Worm (Caenorhabditis elegans) whole organism, mixed stage, embryonic: ENCODE data around the gene jun-1.

Experiments
- ces-1 ChIP-seq: fragments of 150-350 bp; optimal IDR thresholded peaks from 2 replicates; lab custom pipeline; 2014; ENCODE audit warnings: missing biosample characterization, missing genetic modification reagents, missing genetic modification characterization
- cnd-1 ChIP-seq: fragments of 200-800 bp; sonication (Bioruptor generic); optimal IDR thresholded peaks from 2 replicates; lab custom pipeline; 2018; ENCODE audit warnings: mild to moderate bottlenecking, missing genetic modification characterization, missing compliant biosample characterization
- ham-2 ChIP-seq: fragments of 200-800 bp; sonication (Bioruptor generic); optimal IDR thresholded peaks from 2 replicates; lab custom pipeline; 2018; ENCODE audit warnings: mild to moderate bottlenecking, missing genetic modification characterization, missing compliant biosample characterization
- lin-13 ChIP-seq: fragments of 150-350 bp; optimal IDR thresholded peaks from 2 replicates; lab custom pipeline; 2014; ENCODE audit warnings: missing biosample characterization, missing genetic modification characterization
- mls-2 ChIP-seq: sonication (generic microtip); optimal IDR thresholded peaks from 2 replicates; lab custom pipeline; 2016; ENCODE audit warnings: mild to moderate bottlenecking, missing genetic modification characterization, moderate library complexity, missing compliant biosample characterization
- nhr-12 ChIP-seq: fragments of 150-350 bp; optimal IDR thresholded peaks from 2 replicates; lab custom pipeline; 2014; ENCODE audit warnings: missing biosample characterization, missing genetic modification characterization
- pha-4 ChIP-seq: fragments of 150-350 bp; optimal IDR thresholded peaks from 2 replicates; lab custom pipeline; 2018; ENCODE audit warnings: missing biosample characterization, missing genetic modification reagents, missing genetic modification characterization
- unc-39 ChIP-seq: fragments of 150-350 bp; optimal IDR thresholded peaks from 2 replicates; lab custom pipeline; 2014; ENCODE audit warnings: missing biosample characterization, missing genetic modification characterization
- ztf-11 ChIP-seq: fragments of 150-350 bp; optimal IDR thresholded peaks from 2 replicates; lab custom pipeline; 2014; ENCODE audit warnings: missing biosample characterization, missing genetic modification characterization

DNA sequence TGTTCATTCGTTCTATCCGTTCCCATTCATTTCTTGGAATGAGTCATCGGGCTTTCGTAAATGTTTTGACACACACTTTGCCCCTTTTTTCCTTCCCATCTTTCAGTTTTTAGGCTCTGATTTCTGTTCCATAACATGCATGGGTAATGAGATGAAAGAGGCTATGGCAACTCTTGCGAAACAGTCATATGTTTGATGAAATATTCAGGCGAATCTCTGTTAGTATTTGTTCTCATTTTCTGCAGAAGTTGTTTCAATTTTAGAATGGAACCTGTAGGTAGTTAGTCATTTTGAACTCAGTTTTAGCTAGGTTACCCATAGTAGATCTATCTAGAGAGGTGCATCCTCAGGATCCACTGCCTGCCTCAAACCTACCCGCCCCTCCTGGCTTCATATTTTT, 2.0 kb downstream of the jun-1 start:
- no peak for TF ChIP-seq ces-1 (GFP tag; lab: Kevin White, UChicago)
- TF ChIP-seq lin-13, result no peak
- no peak for TF ChIP-seq pha-4
- no peak for TF ChIP-seq mls-2 (tag; lab: Kevin White, UChicago)
- no peak for TF ChIP-seq ham-2 (GFP tag; lab: Kevin White, UChicago)
- no peak for TF ChIP-seq unc-39 (tag; lab: Kevin White, UChicago)
- no peak for TF ChIP-seq nhr-12 (tag; lab: Kevin White, UChicago)
- TF ChIP-seq cnd-1 (tag; lab: Kevin White, UChicago), result no peak
- no peak for TF ChIP-seq ztf-11 (tag; lab: Kevin White, UChicago)
